Fruit fly (Drosophila melanogaster) whole organism, embryonic: ENCODE measurements around the gene Wdr33.

Source experiments
- Ada2b ChIP-seq: fragments of 200-800 bp; sonication (Bioruptor generic); IDR thresholded peaks from 2 replicates; pipeline ENCODE4 v1.3.6; 2022; ENCODE audit warnings: missing biosample characterization, missing genetic modification characterization
- Atf-2 ChIP-seq: fragments of 200-800 bp; sonication (Bioruptor generic); optimal IDR thresholded peaks from 2 replicates; lab custom pipeline; 2016; ENCODE audit warnings: missing biosample characterization, missing genetic modification characterization
- CG1024 ChIP-seq: fragments of 200-800 bp; sonication (Bioruptor generic); IDR thresholded peaks from 2 replicates; pipeline ENCODE4 v1.3.6; 2022; ENCODE audit warnings: missing biosample characterization, missing genetic modification characterization
- CG10431 ChIP-seq: fragments of 200-800 bp; sonication (Bioruptor generic); optimal IDR thresholded peaks from 3 replicates; lab custom pipeline; 2018; ENCODE audit warnings: missing biosample characterization, mild to moderate bottlenecking, missing genetic modification characterization
- CG10462 ChIP-seq: fragments of 200-800 bp; sonication (Bioruptor generic); optimal IDR thresholded peaks from 2 replicates; lab custom pipeline; 2016; ENCODE audit warnings: missing biosample characterization, missing genetic modification characterization
- CG10543 ChIP-seq: fragments of 200-800 bp; sonication (Bioruptor generic); optimal IDR thresholded peaks from 3 replicates; lab custom pipeline; 2017; ENCODE audit warnings: missing biosample characterization, mild to moderate bottlenecking, missing genetic modification characterization, moderate library complexity
- CG10979 ChIP-seq: fragments of 200-800 bp; sonication (Bioruptor generic); optimal IDR thresholded peaks from 2 replicates; lab custom pipeline; 2018; ENCODE audit warnings: missing biosample characterization, mild to moderate bottlenecking, missing genetic modification characterization, moderate library complexity
- CG11093 ChIP-seq: fragments of 200-800 bp; sonication (Bioruptor generic); IDR thresholded peaks from 3 replicates; pipeline ENCODE4 v1.3.6; 2022; ENCODE audit warnings: missing biosample characterization, missing genetic modification characterization
- CG13287 ChIP-seq: fragments of 200-800 bp; sonication (Bioruptor generic); IDR thresholded peaks from 2 replicates; pipeline ENCODE4 v1.3.6; 2022; ENCODE audit warnings: missing biosample characterization, missing genetic modification characterization; ENCODE audit not compliant: partially characterized antibody
- CG13775 ChIP-seq: fragments of 200-800 bp; sonication (Bioruptor generic); optimal IDR thresholded peaks from 3 replicates; lab custom pipeline; 2017; ENCODE audit warnings: missing biosample characterization, mild to moderate bottlenecking, missing genetic modification characterization
- CG15011 ChIP-seq: fragments of 200-800 bp; sonication (Bioruptor generic); optimal IDR thresholded peaks from 3 replicates; lab custom pipeline; 2018; ENCODE audit warnings: missing biosample characterization, mild to moderate bottlenecking, missing genetic modification characterization
- CG18619 ChIP-seq: fragments of 200-800 bp; sonication (Bioruptor generic); optimal IDR thresholded peaks from 3 replicates; lab custom pipeline; 2017; ENCODE audit warnings: missing biosample characterization, mild to moderate bottlenecking, missing genetic modification characterization
- CG2116 ChIP-seq: fragments of 200-800 bp; sonication (Bioruptor generic); optimal IDR thresholded peaks from 3 replicates; lab custom pipeline; 2018; ENCODE audit warnings: missing biosample characterization, mild to moderate bottlenecking, missing genetic modification characterization
- CG3163 ChIP-seq: fragments of 200-800 bp; sonication (Bioruptor generic); optimal IDR thresholded peaks from 3 replicates; lab custom pipeline; 2016; ENCODE audit warnings: missing biosample characterization, missing genetic modification characterization
- CG4328 ChIP-seq: fragments of 200-800 bp; sonication (Bioruptor generic); optimal IDR thresholded peaks from 3 replicates; lab custom pipeline; 2017; ENCODE audit warnings: missing biosample characterization, missing genetic modification reagents, missing genetic modification characterization
- CG7372 ChIP-seq: fragments of 200-800 bp; sonication (Bioruptor generic); IDR thresholded peaks from 2 replicates; pipeline ENCODE4 v1.3.6; 2022; ENCODE audit warnings: missing biosample characterization, missing genetic modification characterization
- CG8281 ChIP-seq: fragments of 200-800 bp; sonication (Bioruptor generic); optimal IDR thresholded peaks from 2 replicates; lab custom pipeline; 2018; ENCODE audit warnings: missing biosample characterization, mild to moderate bottlenecking, missing genetic modification characterization, moderate library complexity
- CG8924 ChIP-seq: fragments of 200-800 bp; optimal IDR thresholded peaks from 3 replicates; lab custom pipeline; 2019; ENCODE audit warnings: missing biosample characterization, mild to moderate bottlenecking, missing genetic modification characterization, moderate library complexity
- CG8944 ChIP-seq: fragments of 200-800 bp; sonication (Bioruptor generic); optimal IDR thresholded peaks from 3 replicates; lab custom pipeline; 2016; ENCODE audit warnings: missing biosample characterization, missing genetic modification characterization
- CG9609 ChIP-seq: fragments of 200-800 bp; sonication (Bioruptor generic); optimal IDR thresholded peaks from 3 replicates; lab custom pipeline; 2016; ENCODE audit warnings: missing biosample characterization, missing genetic modification characterization
- CoRest ChIP-seq: fragments of 200-800 bp; sonication (Bioruptor generic); optimal IDR thresholded peaks from 3 replicates; lab custom pipeline; 2018; ENCODE audit warnings: missing biosample characterization, mild to moderate bottlenecking, missing genetic modification characterization, moderate library complexity
- CrebB ChIP-seq: fragments of 200-800 bp; sonication (Bioruptor generic); optimal IDR thresholded peaks from 3 replicates; lab custom pipeline; 2018; ENCODE audit warnings: missing biosample characterization, mild to moderate bottlenecking, missing genetic modification characterization
- GATAe ChIP-seq: fragments of 200-800 bp; sonication (Bioruptor generic); conservative IDR thresholded peaks from 2 replicates; pipeline ENCODE4 v1.3.6; 2022; ENCODE audit warnings: missing biosample characterization, missing genetic modification characterization
- HHEX ChIP-seq: fragments of 200-800 bp; sonication (Bioruptor generic); optimal IDR thresholded peaks from 3 replicates; lab custom pipeline; 2017; ENCODE audit warnings: missing biosample characterization, mild to moderate bottlenecking, missing genetic modification characterization, missing genetic modification reagents
- Hand ChIP-seq: fragments of 200-800 bp; sonication (Bioruptor generic); optimal IDR thresholded peaks from 2 replicates; lab custom pipeline; 2017; ENCODE audit warnings: mild to moderate bottlenecking, missing biosample characterization, missing genetic modification reagents, missing genetic modification characterization
- Mrtf ChIP-seq: fragments of 200-800 bp; sonication (Bioruptor generic); IDR thresholded peaks from 3 replicates; pipeline ENCODE4 v1.3.6; 2022; ENCODE audit warnings: missing biosample characterization, missing genetic modification characterization
- Oli ChIP-seq: fragments of 200-800 bp; sonication (Bioruptor generic); optimal IDR thresholded peaks from 2 replicates; lab custom pipeline; 2018; ENCODE audit warnings: missing biosample characterization, mild to moderate bottlenecking, missing genetic modification characterization, moderate library complexity
- Trl ChIP-seq, 3 experiments: fragments of >200 bp in 2 of 3; fragments of 200-800 bp in 1 of 3; sonication (Bioruptor generic) in 1 of 3; optimal IDR thresholded peaks; 2 replicates in 1 of 3; 3 replicates in 2 of 3; lab custom pipeline; 2016 to 2017; ENCODE audit warnings: missing biosample characterization in 1 of 3, missing genetic modification characterization in 1 of 3
- ac ChIP-seq: fragments of 200-800 bp; sonication (Bioruptor generic); optimal IDR thresholded peaks from 3 replicates; lab custom pipeline; 2017; ENCODE audit warnings: missing biosample characterization, mild to moderate bottlenecking, missing genetic modification characterization
- cad ChIP-seq: fragments of >200 bp; optimal IDR thresholded peaks from 2 replicates; lab custom pipeline; 2017; ENCODE audit warnings: missing biosample characterization, missing genetic modification characterization
- cg ChIP-seq: fragments of 200-800 bp; sonication (Bioruptor generic); optimal IDR thresholded peaks from 3 replicates; lab custom pipeline; 2019; ENCODE audit warnings: missing biosample characterization, mild to moderate bottlenecking, missing genetic modification characterization, moderate library complexity
- da ChIP-seq: fragments of 200-800 bp; sonication (Bioruptor generic); optimal IDR thresholded peaks from 2 replicates; lab custom pipeline; 2016; ENCODE audit warnings: missing biosample characterization, missing genetic modification characterization
- dysf ChIP-seq: fragments of 200-800 bp; sonication (Bioruptor generic); IDR thresholded peaks from 3 replicates; pipeline ENCODE4 v1.3.6; 2022; ENCODE audit warnings: missing biosample characterization, missing genetic modification characterization
- exex ChIP-seq: fragments of 200-800 bp; sonication (Bioruptor generic); optimal IDR thresholded peaks from 4 replicates; lab custom pipeline; 2018; ENCODE audit warnings: missing biosample characterization, mild to moderate bottlenecking, missing genetic modification characterization, moderate library complexity
- gem ChIP-seq: fragments of 200-800 bp; sonication (Bioruptor generic); optimal IDR thresholded peaks from 2 replicates; lab custom pipeline; 2019; ENCODE audit warnings: missing biosample characterization, mild to moderate bottlenecking, missing genetic modification characterization, moderate library complexity
- gsb-n ChIP-seq: fragments of 200-800 bp; sonication (Bioruptor generic); optimal IDR thresholded peaks from 3 replicates; lab custom pipeline; 2018; ENCODE audit warnings: missing biosample characterization, mild to moderate bottlenecking, missing genetic modification characterization
- her ChIP-seq: fragments of 200-800 bp; sonication (Bioruptor generic); optimal IDR thresholded peaks from 2 replicates; lab custom pipeline; 2016; ENCODE audit warnings: missing biosample characterization, missing genetic modification characterization
- ind ChIP-seq: fragments of 200-800 bp; sonication (Bioruptor generic); optimal IDR thresholded peaks from 3 replicates; lab custom pipeline; 2016; ENCODE audit warnings: missing biosample characterization, missing genetic modification characterization
- insv ChIP-seq, 2 experiments: fragments of 200-800 bp; sonication (Bioruptor generic); optimal IDR thresholded peaks; 3 replicates each; lab custom pipeline; 2016 to 2018; ENCODE audit warnings: missing biosample characterization in 2 of 2, missing genetic modification characterization in 2 of 2
- jing ChIP-seq: fragments of 200-800 bp; sonication (Bioruptor generic); optimal IDR thresholded peaks from 2 replicates; lab custom pipeline; 2018; ENCODE audit warnings: missing biosample characterization, mild to moderate bottlenecking, missing genetic modification characterization
- lab ChIP-seq: fragments of 200-800 bp; sonication (Bioruptor generic); optimal IDR thresholded peaks from 3 replicates; lab custom pipeline; 2017; ENCODE audit warnings: missing biosample characterization, missing genetic modification characterization, mild to moderate bottlenecking, moderate library complexity, missing genetic modification reagents
- lbe ChIP-seq: fragments of 200-800 bp; sonication (Bioruptor generic); optimal IDR thresholded peaks from 2 replicates; lab custom pipeline; 2016; ENCODE audit warnings: missing biosample characterization, mild to moderate bottlenecking, missing genetic modification characterization
- lmd ChIP-seq: fragments of 200-800 bp; sonication (Bioruptor generic); IDR thresholded peaks from 2 replicates; pipeline ENCODE4 v1.3.6; 2022; ENCODE audit warnings: missing biosample characterization, missing genetic modification characterization
- pros ChIP-seq: fragments of 200-800 bp; sonication (Bioruptor generic); optimal IDR thresholded peaks from 3 replicates; lab custom pipeline; 2019; ENCODE audit warnings: missing biosample characterization, mild to moderate bottlenecking, missing genetic modification characterization, moderate library complexity
- slp2 ChIP-seq: fragments of 200-800 bp; sonication (Bioruptor generic); optimal IDR thresholded peaks from 2 replicates; lab custom pipeline; 2016; ENCODE audit warnings: missing biosample characterization, missing genetic modification characterization
- tna ChIP-seq: fragments of 200-800 bp; sonication (Bioruptor generic); IDR thresholded peaks from 2 replicates; pipeline ENCODE4 v1.3.6; 2022; ENCODE audit warnings: missing biosample characterization, missing genetic modification characterization; ENCODE audit not compliant: partially characterized antibody
- tup ChIP-seq: fragments of 200-800 bp; sonication (Bioruptor generic); optimal IDR thresholded peaks from 2 replicates; lab custom pipeline; 2016; ENCODE audit warnings: missing biosample characterization, mild to moderate bottlenecking, missing genetic modification characterization, moderate library complexity
- tx ChIP-seq: fragments of 200-800 bp; sonication (Bioruptor generic); optimal IDR thresholded peaks from 2 replicates; lab custom pipeline; 2016; ENCODE audit warnings: missing biosample characterization, missing genetic modification characterization
- vnd ChIP-seq: fragments of 200-800 bp; sonication (Bioruptor generic); IDR thresholded peaks from 3 replicates; pipeline ENCODE4 v1.3.6; 2022; ENCODE audit warnings: missing biosample characterization, missing genetic modification characterization; ENCODE audit not compliant: partially characterized antibody

Wdr33 gene

DNA sequence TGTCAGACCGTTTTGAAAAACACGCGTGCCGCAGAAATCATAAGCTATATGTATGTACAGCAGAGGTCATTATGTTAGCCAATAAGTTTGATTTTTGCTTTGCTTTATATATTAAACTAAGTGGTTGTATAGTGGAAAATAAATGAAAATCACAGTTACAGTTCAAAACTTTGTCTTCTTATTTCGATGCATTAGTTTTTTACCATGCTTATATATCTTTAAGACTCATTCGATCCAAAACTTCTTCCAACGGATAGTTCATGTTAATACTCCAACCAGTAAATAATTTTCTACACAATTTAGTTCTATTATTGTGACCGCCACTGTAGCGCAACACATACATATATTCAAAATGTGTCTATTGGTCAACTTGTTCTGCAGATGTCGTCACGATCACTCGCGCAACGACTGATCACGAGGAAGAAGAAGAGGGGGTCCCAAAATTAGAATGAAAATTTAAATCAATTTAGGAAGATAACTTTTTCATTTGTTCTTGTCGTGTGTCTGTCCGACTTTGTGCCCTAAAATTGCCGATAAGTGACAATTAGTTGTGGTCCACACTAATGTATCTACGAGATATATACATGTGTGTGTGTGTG, 45.1 kb downstream of the Wdr33 start (continued):
- TF ChIP-seq exex (tag; lab: Kevin White, UChicago) = no peak
- no peak for TF ChIP-seq CG3163 (GFP tag; lab: Kevin White, UChicago)
- peak; percentile 59 for TF ChIP-seq CG18619 (GFP tag; lab: Kevin White, UChicago)
- peak; percentile 23; the same call in 1 of the 3 replicates for TF ChIP-seq Mrtf (GFP tag; lab: Robert Waterston, UW)
- TF ChIP-seq gem (tag; lab: Kevin White, UChicago) = peak; percentile 82
- TF ChIP-seq CG9609 (GFP tag; lab: Kevin White, UChicago) = peak; percentile 1
- no peak for TF ChIP-seq insv (GFP tag; optimal IDR thresholded peaks at IDR 0.05; lab: Kevin White, UChicago)
- TF ChIP-seq CG1024 = no peak
- TF ChIP-seq CG10431 (GFP tag; lab: Kevin White, UChicago) = no peak
- TF ChIP-seq CG7372 (GFP tag; lab: Robert Waterston, UW) = 0 out of 2 replicates have a peak, but pooled peaks have one; percentile 22
- TF ChIP-seq Atf-2 (GFP tag; lab: Kevin White, UChicago) = peak; percentile 43
- TF ChIP-seq dysf (GFP tag; lab: Robert Waterston, UW) = peak; percentile 70
- TF ChIP-seq CG10979 = peak; percentile 80
- TF ChIP-seq CG11093 (GFP tag; lab: Robert Waterston, UW) = no peak
- TF ChIP-seq CG2116 (GFP tag; lab: Kevin White, UChicago) = peak; percentile 0
- peak; percentile 47 for TF ChIP-seq CG15011 (GFP tag; lab: Kevin White, UChicago)
- no peak for TF ChIP-seq GATAe
- TF ChIP-seq CG8944 (GFP tag; lab: Kevin White, UChicago) = no peak
- TF ChIP-seq slp2 (GFP tag; lab: Kevin White, UChicago) = peak; percentile 8
- TF ChIP-seq CG8924 = peak; percentile 81
- peak; percentile 37 for TF ChIP-seq Hand (GFP tag; lab: Kevin White, UChicago)
- no peak for TF ChIP-seq tna (GFP tag; lab: Robert Waterston, UW)
- no peak for TF ChIP-seq her
- no peak for TF ChIP-seq CG13287 (GFP tag; lab: Robert Waterston, UW)
- no peak for TF ChIP-seq gsb-n (tag; lab: Kevin White, UChicago)
- peak; percentile 58 for TF ChIP-seq CG4328 (GFP tag; lab: Kevin White, UChicago)
- peak; percentile 42 for TF ChIP-seq ind
- no peak for TF ChIP-seq cad (GFP tag; lab: Kevin White, UChicago)
- peak; percentile 66 for TF ChIP-seq lab (GFP tag; lab: Kevin White, UChicago)
- TF ChIP-seq Trl (optimal IDR thresholded peaks at IDR 0.05; lab: Kevin White, UChicago) = no peak
- TF ChIP-seq Trl (GFP tag; optimal IDR thresholded peaks at IDR 0.05; lab: Kevin White, UChicago) = peak; percentile 42
- TF ChIP-seq tx (GFP tag; lab: Kevin White, UChicago) = peak; percentile 54
- peak; percentile 58 for TF ChIP-seq HHEX
- no peak for TF ChIP-seq da (GFP tag; lab: Kevin White, UChicago)
- peak; percentile 80 for TF ChIP-seq CoRest (tag; lab: Kevin White, UChicago)
- no peak for TF ChIP-seq pros (GFP tag; lab: Kevin White, UChicago)
- peak; percentile 58 for TF ChIP-seq CG13775 (GFP tag; lab: Kevin White, UChicago)
- no peak for TF ChIP-seq tup (GFP tag; lab: Kevin White, UChicago)
- TF ChIP-seq CrebB (tag; lab: Kevin White, UChicago) = no peak
- TF ChIP-seq vnd (GFP tag; lab: Robert Waterston, UW) = no peak
- TF ChIP-seq cg (GFP tag; lab: Kevin White, UChicago) = peak; percentile 34
- TF ChIP-seq CG10543 (GFP tag; lab: Kevin White, UChicago) = peak; percentile 66
- peak; percentile 40 for TF ChIP-seq jing (GFP tag; lab: Kevin White, UChicago)
- 0 out of 2 replicates have a peak, but pooled peaks have one; percentile 9 for TF ChIP-seq Ada2b (GFP tag; lab: Robert Waterston, UW)
- TF ChIP-seq lmd (GFP tag; lab: Robert Waterston, UW) = peak; percentile 73
- peak; percentile 48 for TF ChIP-seq CG8281 (tag; lab: Kevin White, UChicago)
- TF ChIP-seq Oli (tag; lab: Kevin White, UChicago) = peak; percentile 76
- TF ChIP-seq ac (GFP tag; lab: Kevin White, UChicago) = no peak
- no peak for TF ChIP-seq lbe
- TF ChIP-seq CG10462 (GFP tag; lab: Kevin White, UChicago) = no peak
